Worm (Caenorhabditis elegans) whole organism, early embryonic: ENCODE data around the gene srh-87.

Source experiments
- B0310.2 ChIP-seq: sonication (generic microtip); optimal IDR thresholded peaks from 2 replicates; lab custom pipeline; 2016; ENCODE audit warnings: mild to moderate bottlenecking, missing genetic modification characterization, missing compliant biosample characterization
- F13C5.2 ChIP-seq: sonication (generic microtip); optimal IDR thresholded peaks from 2 replicates; lab custom pipeline; 2017; ENCODE audit warnings: mild to moderate bottlenecking, missing genetic modification characterization, inconsistent platforms, missing compliant biosample characterization
- aly-1 ChIP-seq: sonication (generic microtip); optimal IDR thresholded peaks from 2 replicates; lab custom pipeline; 2016; ENCODE audit warnings: missing genetic modification characterization, missing compliant biosample characterization
- ama-1 ChIP-seq: fragments of 150-350 bp; optimal IDR thresholded peaks from 2 replicates; lab custom pipeline; 2014
- ceh-13 ChIP-seq: fragments of 200-800 bp; sonication (Bioruptor generic); optimal IDR thresholded peaks from 2 replicates; lab custom pipeline; 2018; ENCODE audit warnings: mild to moderate bottlenecking, missing genetic modification characterization, missing compliant biosample characterization
- ceh-36 ChIP-seq: sonication (generic microtip); optimal IDR thresholded peaks from 2 replicates; lab custom pipeline; 2016; ENCODE audit warnings: missing genetic modification characterization, inconsistent platforms, missing compliant biosample characterization
- ets-7 ChIP-seq: sonication (generic microtip); optimal IDR thresholded peaks from 2 replicates; lab custom pipeline; 2016; ENCODE audit warnings: missing genotype, missing genetic modification characterization, missing compliant biosample characterization
- flt-1 ChIP-seq: fragments of 200-800 bp; sonication (Bioruptor generic); IDR thresholded peaks from 2 replicates; pipeline ENCODE4 v1.3.6; 2022; ENCODE audit warnings: missing genetic modification characterization, missing compliant biosample characterization
- hmbx-1 ChIP-seq: sonication (generic microtip); optimal IDR thresholded peaks from 2 replicates; lab custom pipeline; 2016; ENCODE audit warnings: mild to moderate bottlenecking, missing genetic modification characterization, missing compliant biosample characterization
- hmg-4 ChIP-seq: fragments of 200-800 bp; sonication (Bioruptor generic); optimal IDR thresholded peaks from 2 replicates; lab custom pipeline; 2018; ENCODE audit warnings: mild to moderate bottlenecking, missing genetic modification characterization, missing compliant biosample characterization
- hnd-1 ChIP-seq: sonication (generic microtip); optimal IDR thresholded peaks from 2 replicates; lab custom pipeline; 2016; ENCODE audit warnings: missing genetic modification characterization, missing compliant biosample characterization
- pes-1 ChIP-seq: fragments of 200-800 bp; sonication (Bioruptor generic); IDR thresholded peaks from 2 replicates; pipeline ENCODE4 v1.3.6; 2022; ENCODE audit warnings: missing genetic modification reagents, missing genetic modification characterization, missing compliant biosample characterization
- scrt-1 ChIP-seq: fragments of 200-800 bp; sonication (Bioruptor generic); IDR thresholded peaks from 2 replicates; pipeline ENCODE4 v1.3.6; 2022; ENCODE audit warnings: missing genetic modification characterization, missing compliant biosample characterization
- sea-1 ChIP-seq: fragments of 200-800 bp; sonication (Bioruptor generic); conservative IDR thresholded peaks from 2 replicates; pipeline ENCODE4 v1.3.6; 2022; ENCODE audit warnings: missing genetic modification characterization, missing compliant biosample characterization
- tbx-11 ChIP-seq: fragments of 200-800 bp; sonication (Bioruptor generic); IDR thresholded peaks from 2 replicates; pipeline ENCODE4 v1.3.6; 2022; ENCODE audit warnings: missing genetic modification characterization, missing compliant biosample characterization
- tbx-37 ChIP-seq: fragments of 200-800 bp; sonication (Bioruptor generic); conservative IDR thresholded peaks from 2 replicates; pipeline ENCODE4 v1.3.6; 2022; ENCODE audit warnings: missing genetic modification reagents, missing genetic modification characterization, missing compliant biosample characterization
- tra-4 ChIP-seq: sonication (generic microtip); optimal IDR thresholded peaks from 2 replicates; lab custom pipeline; 2017; ENCODE audit warnings: missing genetic modification characterization, missing compliant biosample characterization

srh-87 gene

DNA sequence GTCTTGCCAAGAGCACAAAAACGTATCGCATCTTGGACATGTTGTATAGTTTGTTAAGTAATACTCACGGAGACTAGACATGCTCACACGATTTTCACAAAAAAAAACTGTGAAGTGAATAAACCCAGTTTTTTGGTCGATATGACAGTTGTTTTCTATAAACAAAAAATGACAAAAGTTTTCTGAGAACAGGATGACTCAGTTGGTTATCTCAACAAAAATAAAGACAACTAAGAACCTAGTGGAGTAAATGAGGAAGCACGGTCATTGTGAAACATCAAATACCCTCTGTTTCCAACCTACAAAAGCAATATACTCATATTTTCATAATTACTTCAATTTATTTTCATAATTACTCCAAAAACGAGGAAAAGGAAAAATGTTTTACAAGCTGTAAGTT, at the start of gene srh-87:
Gene srh-87, minus strand, starts transcription at position 101 of the 400 bp plus-strand sequence.
- TF ChIP-seq flt-1 (GFP tag; lab: Robert Waterston, UW) (no peak), aly-1 (no peak)

DNA sequence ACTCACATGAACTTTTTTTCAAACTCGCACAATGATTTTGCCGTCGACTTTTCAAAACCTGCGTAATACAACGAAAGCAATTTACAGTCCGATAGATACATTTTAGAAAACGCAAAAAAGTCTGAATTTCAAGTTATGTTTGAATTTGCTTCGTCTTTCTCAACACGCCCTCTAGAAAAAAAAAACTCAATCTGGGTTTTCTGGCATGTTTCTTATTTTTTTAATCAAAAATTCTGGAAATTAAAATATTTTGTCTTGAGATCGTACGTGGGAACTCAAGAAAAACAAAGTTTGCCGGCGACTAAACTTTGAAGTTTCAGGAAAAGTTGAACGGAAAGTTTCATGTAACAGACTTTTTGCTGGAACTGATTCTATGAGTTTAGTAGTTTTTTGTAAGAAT, 48.3 kb upstream of the srh-87 start, which contains the start of gene srw-115:
Gene srw-115, minus strand, starts transcription at position 101 of the 400 bp plus-strand sequence.
- no peak for TF ChIP-seq F13C5.2 (tag; lab: Kevin White, UChicago)
- no peak for TF ChIP-seq sea-1
- no peak for TF ChIP-seq B0310.2
- TF ChIP-seq pes-1 (GFP tag; lab: Robert Waterston, UW) = no peak
- TF ChIP-seq hnd-1 (tag; lab: Kevin White, UChicago) = no peak
- no peak for TF ChIP-seq tra-4 (tag; lab: Kevin White, UChicago)
- no peak for TF ChIP-seq aly-1
- no peak for TF ChIP-seq scrt-1 (GFP tag; lab: Robert Waterston, UW)
- TF ChIP-seq hmg-4 (GFP tag; lab: Kevin White, UChicago) = no peak
- TF ChIP-seq ceh-13 (GFP tag; lab: Kevin White, UChicago) = no peak
- TF ChIP-seq flt-1 (GFP tag; lab: Robert Waterston, UW) = no peak
- TF ChIP-seq ceh-36 (tag; lab: Kevin White, UChicago) = no peak
- TF ChIP-seq ets-7 = no peak

DNA sequence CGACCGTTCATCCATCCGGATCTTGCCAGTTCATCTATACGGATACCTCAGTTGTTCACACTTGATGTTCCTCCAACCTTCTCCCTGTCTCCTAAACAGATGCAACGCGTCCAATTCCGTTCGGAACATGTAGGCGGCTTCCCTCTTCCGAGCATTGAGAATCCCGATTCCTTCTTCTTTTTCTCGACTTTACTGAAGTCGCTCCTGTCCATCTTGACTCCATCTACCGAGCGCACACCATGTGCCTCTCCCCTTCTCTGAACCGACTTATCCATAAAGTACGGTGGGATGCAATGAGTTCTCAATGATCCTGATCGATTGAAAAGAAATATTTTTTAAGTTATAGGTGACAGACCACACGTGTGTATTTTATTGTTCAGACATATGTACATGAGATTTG, 46.6 kb upstream of the srh-87 start:
- TF ChIP-seq ceh-36 (tag; lab: Kevin White, UChicago) (no peak), hmbx-1 (tag; lab: Kevin White, UChicago) (no peak), B0310.2 (no peak), ceh-13 (GFP tag; lab: Kevin White, UChicago) (no peak), tra-4 (tag; lab: Kevin White, UChicago) (no peak), F13C5.2 (tag; lab: Kevin White, UChicago) (no peak)

DNA sequence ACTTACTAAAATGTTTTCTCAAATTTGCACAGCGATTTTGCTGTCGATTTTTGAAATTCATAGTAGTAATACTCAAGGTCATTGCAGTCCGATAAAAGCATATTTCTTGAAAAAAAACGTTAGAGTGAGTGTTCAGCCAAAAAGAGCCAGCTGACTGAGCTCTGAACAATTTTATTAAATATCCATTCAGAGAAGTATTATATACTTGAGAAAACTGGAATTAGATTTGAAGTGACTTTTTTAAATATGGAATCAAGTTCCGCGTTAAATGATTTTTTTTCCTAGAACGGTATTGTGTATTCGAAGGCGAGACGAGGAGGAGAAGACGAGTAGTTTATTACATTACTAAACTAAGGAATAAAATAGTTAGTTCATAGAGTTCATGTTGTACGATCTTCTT, 46.0 kb upstream of the srh-87 start, which contains the start of gene srw-121:
Gene srw-121, minus strand, starts transcription at position 101 of the 400 bp plus-strand sequence.
- TF ChIP-seq aly-1 = no peak
- TF ChIP-seq ets-7 = no peak
- TF ChIP-seq B0310.2 = no peak
- TF ChIP-seq flt-1 (GFP tag; lab: Robert Waterston, UW) = no peak
- no peak for TF ChIP-seq hmbx-1 (tag; lab: Kevin White, UChicago)
- no peak for TF ChIP-seq pes-1 (GFP tag; lab: Robert Waterston, UW)
- TF ChIP-seq tbx-37 = no peak
- no peak for TF ChIP-seq sea-1
- TF ChIP-seq scrt-1 (GFP tag; lab: Robert Waterston, UW) = no peak
- TF ChIP-seq F13C5.2 (tag; lab: Kevin White, UChicago) = no peak
- no peak for TF ChIP-seq tra-4 (tag; lab: Kevin White, UChicago)
- TF ChIP-seq ceh-36 (tag; lab: Kevin White, UChicago) = no peak
- no peak for TF ChIP-seq ama-1

DNA sequence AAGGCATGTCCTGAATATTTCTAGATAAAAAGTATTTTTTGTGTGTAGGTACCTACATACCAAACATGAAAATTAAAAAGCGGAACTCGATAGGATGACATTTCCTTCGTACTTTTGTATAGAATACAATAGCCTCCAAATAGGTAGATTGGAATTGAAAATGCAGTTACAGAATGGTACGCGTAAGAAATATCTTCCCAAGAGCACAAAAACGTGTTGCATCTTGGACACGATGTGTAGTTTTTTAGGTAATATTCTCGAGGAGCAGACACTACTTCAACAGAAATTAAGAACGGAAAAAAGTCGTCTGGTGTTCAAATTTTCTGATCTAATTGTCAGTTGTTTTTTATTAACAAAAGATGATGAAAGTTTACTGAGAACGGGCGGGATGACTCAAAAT, 41.9 kb upstream of the srh-87 start, which contains the start of gene srh-85:
Gene srh-85, minus strand, starts transcription at position 101 of the 400 bp plus-strand sequence.
- no peak for TF ChIP-seq pes-1 (GFP tag; lab: Robert Waterston, UW)
- no peak for TF ChIP-seq ceh-13 (GFP tag; lab: Kevin White, UChicago)
- TF ChIP-seq scrt-1 (GFP tag; lab: Robert Waterston, UW) = no peak
- TF ChIP-seq ets-7 = no peak
- TF ChIP-seq ama-1 = no peak

DNA sequence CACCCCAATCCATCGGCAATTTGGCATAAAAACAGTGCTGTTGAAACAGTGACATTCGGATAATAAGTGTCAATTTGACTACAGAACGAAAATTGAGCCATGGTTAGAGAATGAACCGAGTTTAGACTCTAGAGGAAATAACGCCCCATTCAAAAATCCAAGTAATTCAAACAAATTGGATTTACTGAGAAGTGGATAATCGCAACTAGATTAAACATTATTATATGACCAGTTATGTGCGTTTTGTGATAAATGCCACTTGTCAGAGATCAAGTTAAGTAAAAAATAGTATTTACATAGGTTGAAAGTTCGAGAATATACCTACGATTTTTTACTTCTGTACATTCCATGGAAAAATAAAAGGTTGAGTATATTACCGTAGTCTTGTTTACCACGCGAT, 39.8 kb upstream of the srh-87 start, which contains the start of gene srw-139:
Gene srw-139, minus strand, starts transcription at position 101 of the 400 bp plus-strand sequence.
- no peak for TF ChIP-seq F13C5.2 (tag; lab: Kevin White, UChicago)
- no peak for TF ChIP-seq tra-4 (tag; lab: Kevin White, UChicago)
- TF ChIP-seq scrt-1 (GFP tag; lab: Robert Waterston, UW) = no peak
- no peak for TF ChIP-seq ceh-13 (GFP tag; lab: Kevin White, UChicago)
- TF ChIP-seq ama-1 = no peak
- TF ChIP-seq pes-1 (GFP tag; lab: Robert Waterston, UW) = no peak
- TF ChIP-seq hmbx-1 (tag; lab: Kevin White, UChicago) = no peak
- TF ChIP-seq B0310.2 = no peak
- TF ChIP-seq hnd-1 (tag; lab: Kevin White, UChicago) = no peak
- no peak for TF ChIP-seq sea-1

DNA sequence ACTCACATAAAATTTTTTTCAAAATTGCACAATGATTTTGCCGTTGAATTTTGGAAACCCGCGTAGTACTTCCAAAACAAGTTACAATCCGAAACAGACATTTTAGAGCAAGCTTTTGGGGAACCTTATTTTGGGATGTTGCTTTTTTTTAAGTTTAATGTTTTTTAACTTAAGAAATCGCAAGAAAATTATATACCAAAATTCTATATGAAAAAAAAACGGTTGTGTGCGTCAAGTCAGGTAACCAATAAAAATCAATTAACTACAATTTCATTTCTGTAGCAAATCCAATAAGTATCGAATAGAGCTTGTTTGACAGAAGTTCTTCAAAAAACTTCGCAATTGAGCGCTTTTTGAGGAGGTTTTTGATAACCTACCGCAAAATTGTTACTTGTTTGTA, 37.8 kb upstream of the srh-87 start, which contains the start of gene srw-117:
Gene srw-117, minus strand, starts transcription at position 101 of the 400 bp plus-strand sequence.
- TF ChIP-seq tra-4 (tag; lab: Kevin White, UChicago) (no peak), hmbx-1 (tag; lab: Kevin White, UChicago) (no peak), hnd-1 (tag; lab: Kevin White, UChicago) (no peak), F13C5.2 (tag; lab: Kevin White, UChicago) (no peak), hmg-4 (GFP tag; lab: Kevin White, UChicago) (no peak), aly-1 (no peak), ceh-36 (tag; lab: Kevin White, UChicago) (no peak), tbx-11 (GFP tag; lab: Robert Waterston, UW) (no peak), ceh-13 (GFP tag; lab: Kevin White, UChicago) (no peak), ets-7 (no peak), flt-1 (GFP tag; lab: Robert Waterston, UW) (no peak), pes-1 (GFP tag; lab: Robert Waterston, UW) (no peak), sea-1 (no peak), scrt-1 (GFP tag; lab: Robert Waterston, UW) (no peak), ama-1 (no peak), B0310.2 (no peak), tbx-37 (no peak)

DNA sequence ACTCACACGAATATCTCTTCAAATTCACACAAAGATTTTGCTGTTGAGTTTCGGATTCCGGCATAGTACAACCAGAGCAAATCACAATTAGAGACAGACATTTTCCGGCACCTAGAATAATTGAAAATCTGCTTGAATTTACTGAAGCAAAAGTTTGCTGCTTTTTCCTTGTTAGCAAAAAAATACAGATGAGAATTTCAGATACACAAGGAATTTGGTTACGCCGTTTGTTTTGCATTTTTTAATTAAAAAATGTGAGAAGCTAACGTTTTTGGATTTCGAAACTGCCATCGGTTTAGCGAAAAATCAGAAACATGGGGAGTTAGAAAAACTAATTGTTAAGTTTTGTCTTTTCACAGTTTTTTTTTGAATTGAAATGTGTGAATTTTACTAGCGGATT, 34.5 kb upstream of the srh-87 start, which contains the start of gene srw-118:
Gene srw-118, minus strand, starts transcription at position 101 of the 400 bp plus-strand sequence.
- no peak for TF ChIP-seq scrt-1 (GFP tag; lab: Robert Waterston, UW)
- TF ChIP-seq hmg-4 (GFP tag; lab: Kevin White, UChicago) = no peak
- no peak for TF ChIP-seq tbx-37
- no peak for TF ChIP-seq ama-1
- no peak for TF ChIP-seq ets-7
- TF ChIP-seq tbx-11 (GFP tag; lab: Robert Waterston, UW) = no peak
- TF ChIP-seq B0310.2 = no peak
- no peak for TF ChIP-seq F13C5.2 (tag; lab: Kevin White, UChicago)
- no peak for TF ChIP-seq tra-4 (tag; lab: Kevin White, UChicago)
- TF ChIP-seq pes-1 (GFP tag; lab: Robert Waterston, UW) = no peak
- no peak for TF ChIP-seq hnd-1 (tag; lab: Kevin White, UChicago)
- TF ChIP-seq hmbx-1 (tag; lab: Kevin White, UChicago) = no peak
- TF ChIP-seq sea-1 = no peak
- no peak for TF ChIP-seq ceh-36 (tag; lab: Kevin White, UChicago)
- no peak for TF ChIP-seq ceh-13 (GFP tag; lab: Kevin White, UChicago)
- no peak for TF ChIP-seq aly-1
